Fruit fly (Drosophila melanogaster) whole organism, prepupa: ENCODE data around the gene Polr3G.

Experiments
- Blimp-1 ChIP-seq: fragments of 200-800 bp; sonication (Bioruptor generic); optimal IDR thresholded peaks from 3 replicates; lab custom pipeline; 2017; ENCODE audit warnings: missing biosample characterization, missing genetic modification characterization, mild to moderate bottlenecking, moderate library complexity, missing genetic modification reagents
- CG10631 ChIP-seq: fragments of 200-800 bp; sonication (Bioruptor generic); optimal IDR thresholded peaks from 2 replicates; lab custom pipeline; 2016; ENCODE audit warnings: missing biosample characterization, missing genetic modification characterization
- CG10669 ChIP-seq: fragments of 200-800 bp; sonication (Bioruptor generic); optimal IDR thresholded peaks from 3 replicates; lab custom pipeline; 2018; ENCODE audit warnings: missing biosample characterization, mild to moderate bottlenecking, missing genetic modification characterization, moderate library complexity
- CG15336 ChIP-seq: fragments of 200-800 bp; sonication (Bioruptor generic); IDR thresholded peaks from 2 replicates; pipeline ENCODE4 v1.3.6; 2022; ENCODE audit warnings: missing biosample characterization, missing genetic modification characterization
- CG1621 ChIP-seq: fragments of 200-800 bp; sonication (Bioruptor generic); optimal IDR thresholded peaks from 3 replicates; lab custom pipeline; 2018; ENCODE audit warnings: missing biosample characterization, mild to moderate bottlenecking, missing genetic modification characterization
- CG3032 ChIP-seq: fragments of 200-800 bp; optimal IDR thresholded peaks from 2 replicates; lab custom pipeline; 2019; ENCODE audit warnings: missing biosample characterization, mild to moderate bottlenecking, missing genetic modification characterization, moderate library complexity
- CG31627 ChIP-seq: fragments of 200-800 bp; sonication (Bioruptor generic); optimal IDR thresholded peaks from 3 replicates; lab custom pipeline; 2016; ENCODE audit warnings: missing biosample characterization, missing genetic modification characterization
- CG32006 ChIP-seq: fragments of 200-800 bp; sonication (Bioruptor generic); optimal IDR thresholded peaks from 3 replicates; lab custom pipeline; 2017; ENCODE audit warnings: missing biosample characterization, mild to moderate bottlenecking, missing genetic modification characterization
- CG34406 ChIP-seq: fragments of 200-800 bp; sonication (Bioruptor generic); optimal IDR thresholded peaks from 3 replicates; lab custom pipeline; 2016; ENCODE audit warnings: missing biosample characterization, missing genetic modification characterization
- CG3919 ChIP-seq: fragments of 200-800 bp; sonication (Bioruptor generic); optimal IDR thresholded peaks from 3 replicates; lab custom pipeline; 2016; ENCODE audit warnings: missing biosample characterization, missing genetic modification characterization
- CG6163 ChIP-seq: fragments of 200-800 bp; sonication (Bioruptor generic); IDR thresholded peaks from 3 replicates; pipeline ENCODE4 v1.3.6; 2022; ENCODE audit warnings: missing biosample characterization, missing genetic modification characterization
- CG6792 ChIP-seq: fragments of 200-800 bp; sonication (Bioruptor generic); optimal IDR thresholded peaks from 3 replicates; lab custom pipeline; 2016; ENCODE audit warnings: missing biosample characterization, missing genetic modification characterization
- CG6854 ChIP-seq: fragments of 200-800 bp; sonication (Bioruptor generic); optimal IDR thresholded peaks from 2 replicates; lab custom pipeline; 2017; ENCODE audit warnings: missing biosample characterization, mild to moderate bottlenecking, missing genetic modification characterization
- CG8119 ChIP-seq: fragments of 200-800 bp; sonication (Bioruptor generic); IDR thresholded peaks from 3 replicates; pipeline ENCODE4 v1.3.6; 2022; ENCODE audit warnings: missing biosample characterization, missing genetic modification characterization
- CG8319 ChIP-seq: fragments of 200-800 bp; sonication (Bioruptor generic); optimal IDR thresholded peaks from 3 replicates; lab custom pipeline; 2016; ENCODE audit warnings: missing biosample characterization, missing genetic modification characterization
- CG8632 ChIP-seq: fragments of 200-800 bp; sonication (Bioruptor generic); optimal IDR thresholded peaks from 3 replicates; lab custom pipeline; 2016; ENCODE audit warnings: missing biosample characterization, missing genetic modification characterization
- Eip75B ChIP-seq: fragments of 200-800 bp; sonication (Bioruptor generic); optimal IDR thresholded peaks from 3 replicates; lab custom pipeline; 2016; ENCODE audit warnings: missing biosample characterization, missing genetic modification characterization
- Eip78C ChIP-seq: fragments of 200-800 bp; sonication (Bioruptor generic); peaks from one replicate; lab custom pipeline; 2016; ENCODE audit warnings: missing biosample characterization, missing genetic modification characterization
- Eip93F ChIP-seq: fragments of 200-800 bp; sonication (Bioruptor generic); optimal IDR thresholded peaks from 2 replicates; lab custom pipeline; 2016; ENCODE audit warnings: missing biosample characterization, mild to moderate bottlenecking, missing genetic modification characterization
- Ets21C ChIP-seq: fragments of 200-800 bp; sonication (Bioruptor generic); optimal IDR thresholded peaks from 3 replicates; lab custom pipeline; 2016; ENCODE audit warnings: missing biosample characterization, missing genetic modification characterization
- Ets96B ChIP-seq: fragments of 200-800 bp; optimal IDR thresholded peaks from 2 replicates; lab custom pipeline; 2019; ENCODE audit warnings: missing biosample characterization, mild to moderate bottlenecking, missing genetic modification characterization, moderate library complexity
- Hr38 ChIP-seq: sonication (Bioruptor generic); optimal IDR thresholded peaks from 2 replicates; lab custom pipeline; 2016; ENCODE audit warnings: missing biosample characterization, missing genetic modification characterization
- Hr39 ChIP-seq: fragments of 200-800 bp; sonication (Bioruptor generic); optimal IDR thresholded peaks from 2 replicates; lab custom pipeline; 2016; ENCODE audit warnings: missing biosample characterization, missing genetic modification characterization
- Hr4 ChIP-seq: fragments of 200-800 bp; sonication (Bioruptor generic); optimal IDR thresholded peaks from 3 replicates; lab custom pipeline; 2016; ENCODE audit warnings: missing biosample characterization, missing genetic modification characterization
- Lpt ChIP-seq: fragments of 200-800 bp; sonication (Bioruptor generic); optimal IDR thresholded peaks from 3 replicates; lab custom pipeline; 2016; ENCODE audit warnings: missing biosample characterization, missing genetic modification characterization
- Met ChIP-seq: fragments of 200-800 bp; sonication (Bioruptor generic); optimal IDR thresholded peaks from 3 replicates; lab custom pipeline; 2016; ENCODE audit warnings: missing biosample characterization, missing genetic modification characterization
- OdsH ChIP-seq: fragments of 200-800 bp; sonication (Bioruptor generic); optimal IDR thresholded peaks from 3 replicates; lab custom pipeline; 2016; ENCODE audit warnings: missing biosample characterization, missing genetic modification characterization
- Smox ChIP-seq: fragments of 200-800 bp; sonication (Bioruptor generic); optimal IDR thresholded peaks from 3 replicates; lab custom pipeline; 2016; ENCODE audit warnings: missing biosample characterization, missing genetic modification characterization
- Sox102F ChIP-seq: fragments of 200-800 bp; sonication (Bioruptor generic); optimal IDR thresholded peaks from 2 replicates; lab custom pipeline; 2016; ENCODE audit warnings: missing biosample characterization, mild to moderate bottlenecking, missing genetic modification characterization
- Sox14 ChIP-seq: fragments of 200-800 bp; sonication (Bioruptor generic); optimal IDR thresholded peaks from 3 replicates; lab custom pipeline; 2016; ENCODE audit warnings: missing biosample characterization, missing genetic modification characterization
- achi ChIP-seq: fragments of 200-800 bp; sonication (Bioruptor generic); optimal IDR thresholded peaks from 3 replicates; lab custom pipeline; 2016; ENCODE audit warnings: missing biosample characterization, missing genetic modification characterization
- acj6 ChIP-seq: fragments of 200-800 bp; sonication (Bioruptor generic); optimal IDR thresholded peaks from 3 replicates; lab custom pipeline; 2016; ENCODE audit warnings: missing biosample characterization, missing genetic modification characterization
- cyc ChIP-seq: fragments of 200-800 bp; sonication (Bioruptor generic); optimal IDR thresholded peaks from 3 replicates; lab custom pipeline; 2016; ENCODE audit warnings: missing biosample characterization, missing genetic modification characterization
- dac ChIP-seq: fragments of 200-800 bp; sonication (Bioruptor generic); optimal IDR thresholded peaks from 2 replicates; lab custom pipeline; 2017; ENCODE audit warnings: missing biosample characterization, mild to moderate bottlenecking, missing genetic modification characterization
- dsx ChIP-seq: fragments of 200-800 bp; optimal IDR thresholded peaks from 3 replicates; lab custom pipeline; 2019; ENCODE audit warnings: missing biosample characterization, mild to moderate bottlenecking, missing genetic modification characterization, moderate library complexity; ENCODE audit not compliant: poor library complexity, severe bottlenecking
- esn ChIP-seq: fragments of 200-800 bp; sonication (Bioruptor generic); optimal IDR thresholded peaks from 2 replicates; lab custom pipeline; 2016; ENCODE audit warnings: missing biosample characterization, mild to moderate bottlenecking, missing genetic modification characterization, moderate library complexity
- fd59A ChIP-seq: fragments of 200-800 bp; sonication (Bioruptor generic); optimal IDR thresholded peaks from 2 replicates; lab custom pipeline; 2017; ENCODE audit warnings: missing biosample characterization, mild to moderate bottlenecking, missing genetic modification characterization, missing genetic modification reagents
- fd85E ChIP-seq: fragments of 200-800 bp; sonication (Bioruptor generic); optimal IDR thresholded peaks from 3 replicates; lab custom pipeline; 2016; ENCODE audit warnings: missing biosample characterization, missing genetic modification characterization
- fkh ChIP-seq: fragments of 200-800 bp; sonication (Bioruptor generic); optimal IDR thresholded peaks from 3 replicates; lab custom pipeline; 2017; ENCODE audit warnings: missing biosample characterization, mild to moderate bottlenecking, missing genetic modification characterization, moderate library complexity
- lz ChIP-seq: fragments of 200-800 bp; sonication (Bioruptor generic); optimal IDR thresholded peaks from 3 replicates; lab custom pipeline; 2016; ENCODE audit warnings: missing biosample characterization, missing genetic modification characterization
- salr ChIP-seq, 2 experiments: fragments of 200-800 bp; sonication (Bioruptor generic); optimal IDR thresholded peaks; 3 replicates each; lab custom pipeline; 2016 to 2018; ENCODE audit warnings: missing biosample characterization in 2 of 2, missing genetic modification characterization in 2 of 2, mild to moderate bottlenecking in 1 of 2
- spab ChIP-seq: fragments of 200-800 bp; sonication (Bioruptor generic); optimal IDR thresholded peaks from 2 replicates; lab custom pipeline; 2017; ENCODE audit warnings: missing biosample characterization, mild to moderate bottlenecking, missing genetic modification characterization, missing genetic modification reagents
- ss ChIP-seq, 2 experiments: fragments of 200-800 bp; sonication (Bioruptor generic); optimal IDR thresholded peaks; 2 replicates in 1 of 2; 3 replicates in 1 of 2; lab custom pipeline; 2017 to 2018; ENCODE audit warnings: mild to moderate bottlenecking in 2 of 2, missing biosample characterization in 2 of 2, missing genetic modification characterization in 2 of 2, moderate library complexity in 1 of 2
- svp ChIP-seq: fragments of 200-800 bp; sonication (Bioruptor generic); peaks from one replicate; lab custom pipeline; 2016; ENCODE audit warnings: missing biosample characterization, missing genetic modification characterization
- vri ChIP-seq: fragments of 200-800 bp; sonication (Bioruptor generic); optimal IDR thresholded peaks from 3 replicates; lab custom pipeline; 2016; ENCODE audit warnings: missing biosample characterization, mild to moderate bottlenecking, missing genetic modification characterization

The Polr3G gene

dm6 chr3L:17428779-17429178 is 1.8 kb upstream of the Polr3G start, which contains the start of gene Gorab (continued):
- TF ChIP-seq CG32006 (GFP tag; lab: Kevin White, UChicago) = peak; percentile 87
- peak; percentile 95 for TF ChIP-seq svp (GFP tag; lab: Kevin White, UChicago)
- peak; percentile 79 for TF ChIP-seq CG8632 (GFP tag; lab: Kevin White, UChicago)
- TF ChIP-seq CG6163 (GFP tag; lab: Robert Waterston, UW) = peak; percentile 95
- peak; percentile 91 for TF ChIP-seq OdsH (GFP tag; lab: Kevin White, UChicago)
- TF ChIP-seq CG3032 (tag; lab: Kevin White, UChicago) = peak; percentile 92
- TF ChIP-seq esn (GFP tag; lab: Kevin White, UChicago) = peak; percentile 83
- peak; percentile 81 for TF ChIP-seq CG34406 (GFP tag; lab: Kevin White, UChicago)
- peak; percentile 91 for TF ChIP-seq Sox14 (GFP tag; lab: Kevin White, UChicago)
- TF ChIP-seq Blimp-1 (GFP tag; lab: Kevin White, UChicago) = peak; percentile 47
- TF ChIP-seq acj6 (GFP tag; lab: Kevin White, UChicago) = peak; percentile 89
- peak; percentile 7 for TF ChIP-seq Hr38 (GFP tag; lab: Kevin White, UChicago)
- peak; percentile 18 for TF ChIP-seq fd85E (GFP tag; lab: Kevin White, UChicago)
- peak; percentile 84 for TF ChIP-seq CG8119 (GFP tag; lab: Robert Waterston, UW)
- peak; percentile 82 for TF ChIP-seq lz (GFP tag; lab: Kevin White, UChicago)
- TF ChIP-seq CG31627 (GFP tag; lab: Kevin White, UChicago) = peak; percentile 92
- peak; percentile 87 for TF ChIP-seq CG3919 (GFP tag; lab: Kevin White, UChicago)
- peak; percentile 89 for TF ChIP-seq Ets96B (tag; lab: Kevin White, UChicago)
- TF ChIP-seq Eip93F = peak; percentile 84
- peak; percentile 90 for TF ChIP-seq Eip78C (GFP tag; lab: Kevin White, UChicago)
- TF ChIP-seq achi (GFP tag; lab: Kevin White, UChicago) = peak; percentile 86
- TF ChIP-seq cyc (GFP tag; lab: Kevin White, UChicago) = peak; percentile 90
- peak; percentile 77 for TF ChIP-seq Ets21C (GFP tag; lab: Kevin White, UChicago)
- peak; percentile 77 for TF ChIP-seq dsx
- TF ChIP-seq Hr4 (GFP tag; lab: Kevin White, UChicago) = peak; percentile 90
- peak; percentile 85 for TF ChIP-seq Smox (GFP tag; lab: Kevin White, UChicago)
- TF ChIP-seq vri (GFP tag; lab: Kevin White, UChicago) = peak; percentile 67
- peak in 1 of 2 experiments; percentile 41 for TF ChIP-seq ss (GFP tag; optimal IDR thresholded peaks at IDR 0.05; lab: Kevin White, UChicago)
- TF ChIP-seq CG8319 (GFP tag; lab: Kevin White, UChicago) = peak; percentile 74
- TF ChIP-seq fd59A (GFP tag; lab: Kevin White, UChicago) = peak; percentile 39
- TF ChIP-seq Lpt (GFP tag; lab: Kevin White, UChicago) = peak; percentile 80

DNA sequence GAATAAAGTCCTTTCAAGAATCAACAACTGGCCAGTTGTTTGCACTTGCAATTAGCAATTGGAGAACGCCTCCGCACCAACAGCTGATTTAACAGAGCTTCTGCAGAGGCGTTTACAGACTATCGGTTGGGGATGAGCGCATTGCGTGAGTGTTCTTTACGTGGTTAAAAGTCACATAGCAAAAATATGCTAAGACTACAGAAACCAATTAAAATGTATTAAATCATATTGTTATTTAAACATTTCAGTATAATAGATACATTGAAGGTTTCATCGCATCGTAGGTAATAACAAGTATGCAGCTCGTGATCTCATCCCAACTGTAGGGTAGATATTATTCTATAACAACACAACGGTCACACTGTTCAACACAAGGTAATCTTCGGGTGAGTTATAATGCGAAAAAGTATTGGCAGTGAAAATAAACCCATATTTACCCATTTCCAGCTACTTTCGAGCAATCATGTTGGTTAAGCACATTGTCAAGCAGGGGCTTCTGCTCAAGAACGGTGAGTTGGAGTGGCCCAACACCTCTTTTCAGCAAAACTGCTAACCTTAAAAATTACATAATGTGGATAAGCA is 1.7 kb downstream of the Polr3G start, which contains the start of the genes Sec3 and COX7B:
TSS of gene Sec3 (minus strand) at position 86 of the 582 bp plus-strand sequence.
TSS of gene COX7B (plus strand) at position 346 of the 582 bp plus-strand sequence.
- TF ChIP-seq Eip93F = peak; percentile 53
- TF ChIP-seq Sox102F (GFP tag; lab: Kevin White, UChicago) = peak; percentile 45
- peak; percentile 59 for TF ChIP-seq CG3032 (tag; lab: Kevin White, UChicago)
- TF ChIP-seq ss (GFP tag; optimal IDR thresholded peaks at IDR 0.05; lab: Kevin White, UChicago) = peak in 1 of 2 experiments; percentile 30
- peak; percentile 62 for TF ChIP-seq Sox14 (GFP tag; lab: Kevin White, UChicago)
- TF ChIP-seq dac (GFP tag; lab: Kevin White, UChicago) = peak; percentile 14
- TF ChIP-seq Hr39 (GFP tag; lab: Kevin White, UChicago) = peak; percentile 64
- peak; percentile 70 for TF ChIP-seq OdsH (GFP tag; lab: Kevin White, UChicago)
- TF ChIP-seq Eip75B (GFP tag; lab: Kevin White, UChicago) = peak; percentile 52
- TF ChIP-seq Smox (GFP tag; lab: Kevin White, UChicago) = peak; percentile 71
- no peak for TF ChIP-seq CG8119 (GFP tag; lab: Robert Waterston, UW)
- TF ChIP-seq salr (GFP tag; optimal IDR thresholded peaks at IDR 0.05; lab: Kevin White, UChicago) = no peak
- TF ChIP-seq Lpt (GFP tag; lab: Kevin White, UChicago) = no peak
- peak; percentile 91 for TF ChIP-seq vri (GFP tag; lab: Kevin White, UChicago)
- no peak for TF ChIP-seq CG15336 (GFP tag; lab: Robert Waterston, UW)
- peak; percentile 47 for TF ChIP-seq achi (GFP tag; lab: Kevin White, UChicago)
- no peak for TF ChIP-seq CG8632 (GFP tag; lab: Kevin White, UChicago)
- TF ChIP-seq Ets21C (GFP tag; lab: Kevin White, UChicago) = peak; percentile 63
- TF ChIP-seq CG3919 (GFP tag; lab: Kevin White, UChicago) = peak; percentile 61
- peak; percentile 79 for TF ChIP-seq fkh (GFP tag; lab: Kevin White, UChicago)
- peak; percentile 65 for TF ChIP-seq dsx
- peak; percentile 14 for TF ChIP-seq CG10669
- peak; percentile 59 for TF ChIP-seq Met (GFP tag; lab: Kevin White, UChicago)
- TF ChIP-seq svp (GFP tag; lab: Kevin White, UChicago) = peak; percentile 92
- TF ChIP-seq CG1621 (tag; lab: Kevin White, UChicago) = no peak
- TF ChIP-seq CG6854 (GFP tag; lab: Kevin White, UChicago) = no peak
- TF ChIP-seq CG6792 (GFP tag; lab: Kevin White, UChicago) = peak; percentile 6
- TF ChIP-seq CG10631 (GFP tag; lab: Kevin White, UChicago) = peak; percentile 61
- TF ChIP-seq Eip78C (GFP tag; lab: Kevin White, UChicago) = peak; percentile 86
- peak; percentile 46 for TF ChIP-seq Ets96B (tag; lab: Kevin White, UChicago)
- no peak for TF ChIP-seq fd85E (GFP tag; lab: Kevin White, UChicago)
- TF ChIP-seq CG32006 (GFP tag; lab: Kevin White, UChicago) = peak; percentile 47
- TF ChIP-seq CG6163 (GFP tag; lab: Robert Waterston, UW) = 0 out of 3 replicates have a peak, but pooled peaks have one; percentile 29
- TF ChIP-seq spab = no peak
